Worm (Caenorhabditis elegans): Measurements from ENCODE around the gene nurf-1.

nurf-1 gene

DNA sequence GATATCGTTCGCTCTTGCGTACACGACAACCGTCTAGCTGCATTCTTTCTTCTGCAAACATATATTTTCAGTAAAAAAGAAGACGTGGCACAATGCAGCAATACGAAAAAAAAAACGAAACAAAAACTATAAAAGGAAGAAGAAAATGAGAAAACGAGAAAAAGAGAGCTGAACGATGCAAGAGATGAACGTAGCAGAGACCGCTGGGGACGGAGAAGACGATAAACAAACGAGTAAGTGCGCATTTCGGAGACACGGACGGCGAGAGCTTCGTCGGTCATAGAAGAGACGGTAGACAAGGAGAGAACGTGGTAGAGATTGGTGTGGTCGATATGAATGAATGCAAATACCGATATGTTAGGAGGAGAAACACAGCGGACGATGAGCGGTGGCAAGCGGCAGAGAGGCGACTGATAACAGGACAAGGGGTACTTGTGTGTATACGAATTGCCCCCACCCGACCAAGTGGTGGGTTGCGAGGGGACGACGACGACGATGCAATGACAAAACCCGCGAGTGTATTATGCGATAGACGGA is 47.5 kb downstream of the nurf-1 start, which contains the start of gene K04B12.2 (continued):
- TF ChIP-seq nhr-84 (tag; optimal IDR thresholded peaks at IDR 0.05) (no peak), elt-3 (tag; optimal IDR thresholded peaks at IDR 0.05) (peak in 3 of 6 experiments; percentile 1 to 52 (median 30)), zag-1 (tag; optimal IDR thresholded peaks at IDR 0.05) (no peak), unc-30 (tag; optimal IDR thresholded peaks at IDR 0.05) (no peak), nhr-19 (GFP tag; conservative IDR thresholded peaks at IDR 0.05) (peak; percentile 50), isw-1 (GFP tag; IDR thresholded peaks at IDR 0.05) (no peak), blmp-1 (tag; optimal IDR thresholded peaks at IDR 0.05) (peak; percentile 57), snu-23 (GFP tag; optimal IDR thresholded peaks at IDR 0.05) (peak; percentile 83), tlp-1 (tag; optimal IDR thresholded peaks at IDR 0.05) (no peak), pag-3 (tag; optimal IDR thresholded peaks at IDR 0.05; ENCODE audit: borderline replicate concordance, insufficient read depth) (no peak), nhr-28 (tag; optimal IDR thresholded peaks at IDR 0.05) (no peak), ceh-82 (tag; optimal IDR thresholded peaks at IDR 0.05) (peak in 2 of 3 experiments; percentile 46 to 66), sup-37 (GFP tag; optimal IDR thresholded peaks at IDR 0.05) (no peak), xbp-1 (tag; optimal IDR thresholded peaks at IDR 0.05) (peak; percentile 52), sptf-1 (tag; optimal IDR thresholded peaks at IDR 0.05) (no peak), ceh-63 (GFP tag; optimal IDR thresholded peaks at IDR 0.05) (no peak), mep-1 (tag; optimal IDR thresholded peaks at IDR 0.05) (peak; percentile 79), fkh-8 (tag; optimal IDR thresholded peaks at IDR 0.05) (peak; percentile 51), egl-13 (tag; optimal IDR thresholded peaks at IDR 0.05) (no peak), lir-3 (tag; optimal IDR thresholded peaks at IDR 0.05; ENCODE audit: poor library complexity) (no peak), rnt-1 (tag; optimal IDR thresholded peaks at IDR 0.05) (peak; percentile 48), nhr-12 (tag; optimal IDR thresholded peaks at IDR 0.05) (no peak), fkh-4 (tag; optimal IDR thresholded peaks at IDR 0.05; ENCODE audit: borderline replicate concordance) (no peak), ama-1 (optimal IDR thresholded peaks at IDR 0.05) (no peak), nhr-90 (tag; optimal IDR thresholded peaks at IDR 0.05; ENCODE audit: poor library complexity) (peak; percentile 41), mdl-1 (tag; optimal IDR thresholded peaks at IDR 0.05) (peak in 1 of 2 experiments; percentile 60), jun-1 (tag; optimal IDR thresholded peaks at IDR 0.05) (no peak), hlh-4 (tag; optimal IDR thresholded peaks at IDR 0.05) (no peak), pax-3 (tag; optimal IDR thresholded peaks at IDR 0.05) (no peak), nhr-76 (tag; optimal IDR thresholded peaks at IDR 0.05) (no peak), lin-39 (tag; optimal IDR thresholded peaks at IDR 0.05) (no peak), C34B4.2 (tag; optimal IDR thresholded peaks at IDR 0.05) (no peak), ces-1 (GFP tag; optimal IDR thresholded peaks at IDR 0.05) (no peak), ztf-4 (tag; optimal IDR thresholded peaks at IDR 0.05) (no peak), tbx-2 (tag; optimal IDR thresholded peaks at IDR 0.05) (peak; percentile 42), lin-35 (GFP tag; optimal IDR thresholded peaks at IDR 0.05) (peak; percentile 64 to 84), snpc-4 (tag; optimal IDR thresholded peaks at IDR 0.05) (peak; percentile 60), elt-2 (tag; optimal IDR thresholded peaks at IDR 0.05) (peak; percentile 48), egl-27 (tag; optimal IDR thresholded peaks at IDR 0.05) (peak in 1 of 2 experiments; percentile 38), alr-1 (tag; optimal IDR thresholded peaks at IDR 0.05; ENCODE audit: borderline replicate concordance) (no peak), unc-98 (GFP tag; IDR thresholded peaks at IDR 0.05) (no peak), ceh-8 (GFP tag; optimal IDR thresholded peaks at IDR 0.05) (no peak), C16A3.4 (tag; optimal IDR thresholded peaks at IDR 0.05) (peak; percentile 50), nhr-77 (tag; optimal IDR thresholded peaks at IDR 0.05) (peak; percentile 83), nhr-85 (tag) (peak; percentile 78), hpl-2 (GFP tag; optimal IDR thresholded peaks at IDR 0.05) (no peak), dsc-1 (tag; optimal IDR thresholded peaks at IDR 0.05) (no peak), sox-4 (tag; optimal IDR thresholded peaks at IDR 0.05) (no peak), lin-15B (tag; optimal IDR thresholded peaks at IDR 0.05) (no peak), fkh-10 (GFP tag; optimal IDR thresholded peaks at IDR 0.05) (no peak), lin-13 (GFP tag; optimal IDR thresholded peaks at IDR 0.05) (peak; percentile 4)

All from whole organism, L1 larva.